Worm (Caenorhabditis elegans) whole organism, L1 larva: Measurements from ENCODE around the gene pap-1.

Experiments used
- dsc-1 ChIP-seq: sonication (generic microtip); optimal IDR thresholded peaks from 2 replicates; lab custom pipeline; 2016; ENCODE audit warnings: mild to moderate bottlenecking, missing genetic modification characterization, missing compliant biosample characterization
- fkh-10 ChIP-seq: sonication (generic microtip); optimal IDR thresholded peaks from 2 replicates; lab custom pipeline; 2017; ENCODE audit warnings: missing biosample characterization, missing genetic modification reagents, missing genetic modification characterization
- lin-13 ChIP-seq: fragments of 150-350 bp; optimal IDR thresholded peaks from 2 replicates; lab custom pipeline; 2014; ENCODE audit warnings: missing biosample characterization, missing genetic modification reagents, missing genetic modification characterization
- nhr-77 ChIP-seq: fragments of 150-350 bp; optimal IDR thresholded peaks from 2 replicates; lab custom pipeline; 2014; ENCODE audit warnings: missing biosample characterization, missing genetic modification characterization

ce11 chrV:10404701-10405100 lies 37.1 kb upstream of the pap-1 start:
- TF ChIP-seq nhr-77 (tag; lab: Kevin White, UChicago) (no peak), fkh-10 (GFP tag; lab: Kevin White, UChicago) (no peak), dsc-1 (tag; lab: Kevin White, UChicago) (no peak), lin-13 (GFP tag; lab: Kevin White, UChicago) (no peak)
